Fruit fly (Drosophila melanogaster) whole organism, embryonic: Measurements from ENCODE around the gene RapGAP1.
A peak's percentile ranks its signal among the peaks of the same experiment; 100 is the strongest.

Experiments
- ATbp ChIP-seq: fragments of 200-800 bp; sonication (Bioruptor generic); optimal IDR thresholded peaks from 2 replicates; lab custom pipeline; 2017; ENCODE audit warnings: missing biosample characterization, mild to moderate bottlenecking, missing genetic modification characterization, missing genetic modification reagents
- Blimp-1 ChIP-seq: fragments of 200-800 bp; sonication (Bioruptor generic); optimal IDR thresholded peaks from 3 replicates; lab custom pipeline; 2018; ENCODE audit warnings: missing biosample characterization, missing genetic modification characterization, mild to moderate bottlenecking, moderate library complexity, missing genetic modification reagents
- CG10321 ChIP-seq: fragments of 200-800 bp; sonication (Bioruptor generic); IDR thresholded peaks from 2 replicates; pipeline ENCODE4 v1.3.6; 2022; ENCODE audit warnings: missing biosample characterization, missing genetic modification characterization
- CG11085 ChIP-seq: fragments of 200-800 bp; sonication (Bioruptor generic); IDR thresholded peaks from 2 replicates; pipeline ENCODE4 v1.3.6; 2022; ENCODE audit warnings: missing biosample characterization, missing genetic modification characterization
- CG12104 ChIP-seq: fragments of 200-800 bp; sonication (Bioruptor generic); optimal IDR thresholded peaks from 3 replicates; lab custom pipeline; 2016; ENCODE audit warnings: missing biosample characterization, missing genetic modification characterization
- CG13123 ChIP-seq: fragments of 200-800 bp; sonication (Bioruptor generic); optimal IDR thresholded peaks from 2 replicates; lab custom pipeline; 2016; ENCODE audit warnings: missing biosample characterization, missing genetic modification characterization
- CG14710 ChIP-seq: fragments of 200-800 bp; sonication (Bioruptor generic); optimal IDR thresholded peaks from 3 replicates; lab custom pipeline; 2019; ENCODE audit warnings: missing biosample characterization, mild to moderate bottlenecking, missing genetic modification characterization, moderate library complexity
- CG1529 ChIP-seq: fragments of 200-800 bp; sonication (Bioruptor generic); optimal IDR thresholded peaks from 3 replicates; lab custom pipeline; 2018; ENCODE audit warnings: missing biosample characterization, missing genetic modification characterization
- CG17385 ChIP-seq: fragments of 200-800 bp; sonication (Bioruptor generic); optimal IDR thresholded peaks from 3 replicates; lab custom pipeline; 2018; ENCODE audit warnings: missing biosample characterization, mild to moderate bottlenecking, missing genetic modification characterization
- CG2202 ChIP-seq: fragments of 200-800 bp; sonication (Bioruptor generic); optimal IDR thresholded peaks from 2 replicates; lab custom pipeline; 2018; ENCODE audit warnings: missing biosample characterization, mild to moderate bottlenecking, missing genetic modification characterization
- CG30403 ChIP-seq: fragments of 200-800 bp; sonication (Bioruptor generic); optimal IDR thresholded peaks from 3 replicates; lab custom pipeline; 2016; ENCODE audit warnings: missing biosample characterization, missing genetic modification characterization
- CG31365 ChIP-seq: fragments of 200-800 bp; sonication (Bioruptor generic); optimal IDR thresholded peaks from 2 replicates; lab custom pipeline; 2018; ENCODE audit warnings: missing biosample characterization, mild to moderate bottlenecking, missing genetic modification characterization
- CG31388 ChIP-seq: fragments of 200-800 bp; sonication (Bioruptor generic); optimal IDR thresholded peaks from 2 replicates; lab custom pipeline; 2016; ENCODE audit warnings: missing biosample characterization, missing genetic modification characterization
- CG32767 ChIP-seq: fragments of 200-800 bp; sonication (Bioruptor generic); IDR thresholded peaks from 2 replicates; pipeline ENCODE4 v1.3.6; 2022; ENCODE audit warnings: missing biosample characterization, missing genetic modification characterization
- CG3726 ChIP-seq: fragments of 200-800 bp; sonication (Bioruptor generic); IDR thresholded peaks from 3 replicates; pipeline ENCODE4, ENCODE4 v1.3.6; 2022; ENCODE audit warnings: missing biosample characterization, missing genetic modification characterization
- CG42726 ChIP-seq: fragments of 200-800 bp; sonication (Bioruptor generic); IDR thresholded peaks from 2 replicates; pipeline ENCODE4 v1.3.6; 2022; ENCODE audit warnings: missing biosample characterization, missing genetic modification characterization; ENCODE audit not compliant: partially characterized antibody
- CG6254 ChIP-seq: fragments of 200-800 bp; sonication (Bioruptor generic); optimal IDR thresholded peaks from 3 replicates; lab custom pipeline; 2017; ENCODE audit warnings: mild to moderate bottlenecking, missing biosample characterization, missing genetic modification reagents, missing genetic modification characterization
- CG6854 ChIP-seq: fragments of 200-800 bp; sonication (Bioruptor generic); optimal IDR thresholded peaks from 3 replicates; lab custom pipeline; 2017; ENCODE audit warnings: missing biosample characterization, mild to moderate bottlenecking, missing genetic modification characterization
- CG7556 ChIP-seq: fragments of 200-800 bp; sonication (Bioruptor generic); optimal IDR thresholded peaks from 2 replicates; lab custom pipeline; 2017; ENCODE audit warnings: missing biosample characterization, mild to moderate bottlenecking, missing genetic modification characterization
- CG9932 ChIP-seq: fragments of 200-800 bp; sonication (Bioruptor generic); IDR thresholded peaks from 2 replicates; pipeline ENCODE4 v1.3.6; 2022; ENCODE audit warnings: missing biosample characterization, missing genetic modification characterization
- D19B ChIP-seq: fragments of 200-800 bp; sonication (Bioruptor generic); optimal IDR thresholded peaks from 2 replicates; lab custom pipeline; 2017; ENCODE audit warnings: missing biosample characterization, mild to moderate bottlenecking, missing genetic modification characterization
- Drgx ChIP-seq: fragments of 200-800 bp; sonication (Bioruptor generic); IDR thresholded peaks from 2 replicates; pipeline ENCODE4 v1.3.6; 2022; ENCODE audit warnings: missing biosample characterization, missing genetic modification characterization
- Fer2 ChIP-seq: fragments of 200-800 bp; sonication (Bioruptor generic); optimal IDR thresholded peaks from 2 replicates; lab custom pipeline; 2018; ENCODE audit warnings: missing biosample characterization, mild to moderate bottlenecking, missing genetic modification characterization, moderate library complexity
- Oaz ChIP-seq: fragments of 200-800 bp; sonication (Bioruptor generic); IDR thresholded peaks from 2 replicates; pipeline ENCODE4 v1.3.6; 2022; ENCODE audit warnings: missing biosample characterization, missing genetic modification characterization
- PHDP ChIP-seq: fragments of 200-800 bp; sonication (Bioruptor generic); optimal IDR thresholded peaks from 3 replicates; lab custom pipeline; 2018; ENCODE audit warnings: missing biosample characterization, mild to moderate bottlenecking, missing genetic modification characterization, moderate library complexity
- Pdp1 ChIP-seq, 2 experiments: fragments of 200-800 bp; sonication (Bioruptor generic); optimal IDR thresholded peaks; 3 replicates each; lab custom pipeline; 2016; ENCODE audit warnings: missing biosample characterization in 2 of 2, missing genetic modification characterization in 2 of 2, mild to moderate bottlenecking in 1 of 2, moderate library complexity in 1 of 2
- Ptx1 ChIP-seq: fragments of 200-800 bp; sonication (Bioruptor generic); IDR thresholded peaks from 2 replicates; pipeline ENCODE4 v1.3.6; 2022; ENCODE audit warnings: missing biosample characterization, missing genetic modification characterization
- Rx ChIP-seq: fragments of 200-800 bp; sonication (Bioruptor generic); IDR thresholded peaks from 2 replicates; pipeline ENCODE4 v1.3.6; 2022; ENCODE audit warnings: missing biosample characterization, missing genetic modification characterization
- Sox102F ChIP-seq: fragments of 200-800 bp; sonication (Bioruptor generic); optimal IDR thresholded peaks from 2 replicates; lab custom pipeline; 2018; ENCODE audit warnings: missing biosample characterization, mild to moderate bottlenecking, missing genetic modification characterization, moderate library complexity
- Tbp ChIP-seq: fragments of >200 bp; optimal IDR thresholded peaks from 2 replicates; lab custom pipeline; 2018; ENCODE audit warnings: missing biosample characterization, missing genetic modification characterization
- abd-A ChIP-seq: fragments of 200-800 bp; sonication (Bioruptor generic); optimal IDR thresholded peaks from 3 replicates; lab custom pipeline; 2019; ENCODE audit warnings: missing biosample characterization, mild to moderate bottlenecking, missing genetic modification characterization, moderate library complexity
- al ChIP-seq: fragments of 200-800 bp; sonication (Bioruptor generic); IDR thresholded peaks from 2 replicates; pipeline ENCODE4 v1.3.6; 2022; ENCODE audit warnings: missing biosample characterization, missing genetic modification characterization
- aop ChIP-seq: fragments of 200-800 bp; sonication (Bioruptor generic); IDR thresholded peaks from 2 replicates; pipeline ENCODE4 v1.3.6; 2022; ENCODE audit warnings: missing biosample characterization, missing genetic modification characterization
- az2 ChIP-seq: fragments of 200-800 bp; sonication (Bioruptor generic); optimal IDR thresholded peaks from 3 replicates; lab custom pipeline; 2016; ENCODE audit warnings: missing biosample characterization, missing genetic modification characterization
- bab2 ChIP-seq: fragments of 200-800 bp; sonication (Bioruptor generic); optimal IDR thresholded peaks from 2 replicates; lab custom pipeline; 2016; ENCODE audit warnings: missing biosample characterization, missing genetic modification characterization
- da ChIP-seq: fragments of 200-800 bp; sonication (Bioruptor generic); optimal IDR thresholded peaks from 2 replicates; lab custom pipeline; 2016; ENCODE audit warnings: missing biosample characterization, missing genetic modification characterization
- dmrt11E ChIP-seq: fragments of 200-800 bp; sonication (Bioruptor generic); optimal IDR thresholded peaks from 3 replicates; lab custom pipeline; 2018; ENCODE audit warnings: missing biosample characterization, mild to moderate bottlenecking, missing genetic modification characterization, moderate library complexity
- dmrt99B ChIP-seq: fragments of 200-800 bp; sonication (Bioruptor generic); optimal IDR thresholded peaks from 2 replicates; lab custom pipeline; 2018; ENCODE audit warnings: missing biosample characterization, mild to moderate bottlenecking, missing genetic modification characterization, moderate library complexity
- dpn ChIP-seq, 2 experiments: fragments of 200-800 bp; sonication (Bioruptor generic); optimal IDR thresholded peaks; 3 replicates each; lab custom pipeline; 2016; ENCODE audit warnings: missing biosample characterization in 2 of 2, missing genetic modification characterization in 2 of 2
- grau ChIP-seq: fragments of 200-800 bp; optimal IDR thresholded peaks from 3 replicates; lab custom pipeline; 2019; ENCODE audit warnings: missing biosample characterization, mild to moderate bottlenecking, missing genetic modification characterization, moderate library complexity
- gsb-n ChIP-seq: fragments of 200-800 bp; sonication (Bioruptor generic); optimal IDR thresholded peaks from 3 replicates; lab custom pipeline; 2018; ENCODE audit warnings: missing biosample characterization, mild to moderate bottlenecking, missing genetic modification characterization
- hb ChIP-seq: fragments of 200-800 bp; sonication (Bioruptor generic); IDR thresholded peaks from 3 replicates; pipeline ENCODE4 v1.3.6; 2022; ENCODE audit warnings: missing biosample characterization, missing genetic modification characterization; ENCODE audit not compliant: partially characterized antibody
- kni ChIP-seq: fragments of 200-800 bp; sonication (Bioruptor generic); optimal IDR thresholded peaks from 3 replicates; lab custom pipeline; 2017; ENCODE audit warnings: mild to moderate bottlenecking, missing biosample characterization, missing genetic modification reagents, missing genetic modification characterization
- mirr ChIP-seq: fragments of 200-800 bp; sonication (Bioruptor generic); optimal IDR thresholded peaks from 3 replicates; lab custom pipeline; 2018; ENCODE audit warnings: missing biosample characterization, mild to moderate bottlenecking, missing genetic modification characterization
- ranshi ChIP-seq: fragments of 200-800 bp; sonication (Bioruptor generic); IDR thresholded peaks from 2 replicates; pipeline ENCODE4 v1.3.6; 2022; ENCODE audit warnings: missing biosample characterization, missing genetic modification characterization
- run ChIP-seq: fragments of 200-800 bp; sonication (Bioruptor generic); optimal IDR thresholded peaks from 3 replicates; lab custom pipeline; 2018; ENCODE audit warnings: missing biosample characterization, mild to moderate bottlenecking, missing genetic modification characterization
- salm ChIP-seq: fragments of 200-800 bp; sonication (Bioruptor generic); optimal IDR thresholded peaks from 2 replicates; lab custom pipeline; 2018; ENCODE audit warnings: missing biosample characterization, mild to moderate bottlenecking, missing genetic modification characterization
- sc ChIP-seq, 3 experiments: fragments of >200 bp in 2 of 3; fragments of 200-800 bp in 1 of 3; sonication (Bioruptor generic) in 1 of 3; optimal IDR thresholded peaks; 2 replicates in 2 of 3; 3 replicates in 1 of 3; lab custom pipeline; 2017; ENCODE audit warnings: mild to moderate bottlenecking in 1 of 3, missing biosample characterization in 1 of 3, missing genetic modification characterization in 1 of 3, missing genetic modification reagents in 1 of 3
- sens ChIP-seq: fragments of 200-800 bp; sonication (Bioruptor generic); peaks from one replicate; lab custom pipeline; 2016; ENCODE audit warnings: missing biosample characterization, missing genetic modification characterization
- sisA ChIP-seq: fragments of 200-800 bp; sonication (Bioruptor generic); IDR thresholded peaks from 2 replicates; pipeline ENCODE4 v1.3.6; 2022; ENCODE audit warnings: missing biosample characterization, missing genetic modification characterization
- stc ChIP-seq: fragments of 200-800 bp; sonication (Bioruptor generic); IDR thresholded peaks from 2 replicates; pipeline ENCODE4 v1.3.6; 2022; ENCODE audit warnings: missing biosample characterization, missing genetic modification characterization

Gene RapGAP1

DNA sequence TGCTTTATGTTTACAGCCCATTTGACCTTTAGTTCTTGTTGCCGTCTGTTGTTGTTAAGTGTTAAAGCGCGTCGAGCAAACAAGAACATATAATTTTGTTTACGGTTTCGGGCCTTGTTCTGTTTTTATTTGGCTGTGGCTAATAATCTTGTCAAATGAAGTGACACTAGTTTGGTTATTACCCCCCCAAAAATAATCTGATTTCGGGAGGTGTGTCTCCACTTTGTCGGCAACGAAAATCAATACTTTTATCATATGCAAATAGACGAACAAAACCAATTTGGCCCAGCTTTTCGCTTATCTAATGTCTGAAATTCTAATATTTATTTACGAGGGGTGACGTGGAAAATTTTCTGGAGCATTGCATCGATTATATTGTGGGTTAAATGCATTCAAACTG is 59.9 kb downstream of the RapGAP1 start:
- TF ChIP-seq CG10321 (GFP tag; lab: Robert Waterston, UW), result no peak
- peak; percentile 49 for TF ChIP-seq Blimp-1
- TF ChIP-seq CG7556 (GFP tag; lab: Kevin White, UChicago), result peak; percentile 21
- TF ChIP-seq run (tag; lab: Kevin White, UChicago), result peak; percentile 17
- no peak for TF ChIP-seq grau (tag; lab: Kevin White, UChicago)
- TF ChIP-seq bab2 (GFP tag; lab: Kevin White, UChicago), result peak; percentile 26
- peak; percentile 72 for TF ChIP-seq mirr (GFP tag; lab: Kevin White, UChicago)
- no peak for TF ChIP-seq aop (GFP tag; lab: Robert Waterston, UW)
- no peak for TF ChIP-seq dpn (GFP tag; optimal IDR thresholded peaks at IDR 0.05; lab: Kevin White, UChicago)
- TF ChIP-seq dmrt99B (tag; lab: Kevin White, UChicago), result peak; percentile 22
- no peak for TF ChIP-seq sisA (GFP tag; lab: Robert Waterston, UW)
- no peak for TF ChIP-seq CG13123 (GFP tag; lab: Kevin White, UChicago)
- peak; percentile 31 for TF ChIP-seq gsb-n
- TF ChIP-seq salm (tag; lab: Kevin White, UChicago), result peak; percentile 45
- TF ChIP-seq sc (optimal IDR thresholded peaks at IDR 0.05; lab: Kevin White, UChicago), result no peak
- peak; percentile 53 for TF ChIP-seq sc (GFP tag; optimal IDR thresholded peaks at IDR 0.05; lab: Kevin White, UChicago)
- peak; percentile 67 for TF ChIP-seq ATbp (GFP tag; lab: Kevin White, UChicago)
- TF ChIP-seq stc, result no peak
- no peak for TF ChIP-seq da
- peak; percentile 37 for TF ChIP-seq CG14710 (tag; lab: Kevin White, UChicago)
- TF ChIP-seq CG6854, result peak; percentile 26
- peak; percentile 61 for TF ChIP-seq PHDP
- TF ChIP-seq D19B, result no peak
- TF ChIP-seq CG42726 (GFP tag; lab: Robert Waterston, UW), result no peak
- TF ChIP-seq Rx (GFP tag; lab: Robert Waterston, UW), result no peak
- TF ChIP-seq CG17385, result peak; percentile 46
- TF ChIP-seq dmrt11E, result peak; percentile 58
- no peak for TF ChIP-seq az2
- no peak for TF ChIP-seq Tbp (GFP tag; lab: Kevin White, UChicago)
- no peak for TF ChIP-seq Sox102F (GFP tag; lab: Kevin White, UChicago)
- no peak for TF ChIP-seq hb
- peak; percentile 70 for TF ChIP-seq CG2202 (tag; lab: Kevin White, UChicago)
- peak; percentile 21 for TF ChIP-seq CG12104
- no peak for TF ChIP-seq kni
- no peak for TF ChIP-seq Fer2 (tag; lab: Kevin White, UChicago)
- TF ChIP-seq Oaz (GFP tag; lab: Robert Waterston, UW), result no peak
- TF ChIP-seq sens (GFP tag; lab: Kevin White, UChicago), result peak; percentile 85
- no peak for TF ChIP-seq al (GFP tag; lab: Robert Waterston, UW)
- TF ChIP-seq Drgx (GFP tag; lab: Robert Waterston, UW), result no peak
- no peak; the same call in 1 of the 2 replicates for TF ChIP-seq ranshi
- TF ChIP-seq CG30403 (GFP tag; lab: Kevin White, UChicago), result no peak
- no peak for TF ChIP-seq CG3726 (GFP tag; lab: Robert Waterston, UW)
- TF ChIP-seq CG9932 (GFP tag; lab: Robert Waterston, UW), result no peak
- peak; percentile 24 for TF ChIP-seq CG6254 (GFP tag; lab: Kevin White, UChicago)
- TF ChIP-seq CG31388 (GFP tag; lab: Kevin White, UChicago), result no peak
- TF ChIP-seq Pdp1 (GFP tag; optimal IDR thresholded peaks at IDR 0.05; lab: Kevin White, UChicago), result peak in 1 of 2 experiments; percentile 28
- no peak for TF ChIP-seq abd-A (tag; lab: Kevin White, UChicago)
- TF ChIP-seq CG11085 (GFP tag; lab: Robert Waterston, UW), result no peak
- TF ChIP-seq CG1529 (GFP tag; lab: Kevin White, UChicago), result no peak
- no peak for TF ChIP-seq Ptx1 (GFP tag; lab: Robert Waterston, UW)
- no peak for TF ChIP-seq CG31365 (tag; lab: Kevin White, UChicago)
- TF ChIP-seq CG32767 (GFP tag; lab: Robert Waterston, UW), result no peak
